Worm (Caenorhabditis elegans) whole organism, L2 larva: ENCODE results near the gene F57B7.2.

ENCODE experiments used
- C34F6.9 ChIP-seq: fragments of 150-350 bp; optimal IDR thresholded peaks from 2 replicates; lab custom pipeline; 2014; ENCODE audit warnings: missing biosample characterization, missing genetic modification characterization
- R02D3.7 ChIP-seq: fragments of 150-350 bp; optimal IDR thresholded peaks from 2 replicates; lab custom pipeline; 2014; ENCODE audit warnings: missing biosample characterization, missing genetic modification characterization
- Y55F3AM.14 ChIP-seq: fragments of 200-800 bp; sonication (Bioruptor generic); optimal IDR thresholded peaks from 2 replicates; lab custom pipeline; 2018; ENCODE audit warnings: mild to moderate bottlenecking, missing genetic modification characterization, missing compliant biosample characterization
- alr-1 ChIP-seq: fragments of 150-350 bp; optimal IDR thresholded peaks from 2 replicates; lab custom pipeline; 2014; ENCODE audit warnings: missing biosample characterization, missing genetic modification characterization
- aly-2 ChIP-seq: fragments of 150-350 bp; optimal IDR thresholded peaks from 2 replicates; lab custom pipeline; 2014; ENCODE audit warnings: missing biosample characterization, missing genetic modification characterization
- ama-1 ChIP-seq: fragments of 150-350 bp; optimal IDR thresholded peaks from 2 replicates; lab custom pipeline; 2018; ENCODE audit warnings: inconsistent platforms
- blmp-1 ChIP-seq: sonication (generic microtip); optimal IDR thresholded peaks from 2 replicates; lab custom pipeline; 2017; ENCODE audit warnings: missing genetic modification characterization, mild to moderate bottlenecking, missing compliant biosample characterization, antibody characterized with exemption, moderate library complexity; ENCODE audit not compliant: insufficient read depth
- ceh-16 ChIP-seq: fragments of 150-350 bp; optimal IDR thresholded peaks from 2 replicates; lab custom pipeline; 2014; ENCODE audit warnings: missing biosample characterization, missing genetic modification characterization
- ceh-82 ChIP-seq: fragments of 150-350 bp; optimal IDR thresholded peaks from 2 replicates; lab custom pipeline; 2014; ENCODE audit warnings: missing biosample characterization, missing genetic modification characterization
- crh-2 ChIP-seq: sonication (generic microtip); optimal IDR thresholded peaks from 2 replicates; lab custom pipeline; 2017; ENCODE audit warnings: missing biosample characterization, missing genetic modification characterization
- dmd-4 ChIP-seq: sonication (generic microtip); optimal IDR thresholded peaks from 2 replicates; lab custom pipeline; 2017; ENCODE audit warnings: missing biosample characterization, missing genetic modification characterization
- egl-27 ChIP-seq: sonication (generic microtip); optimal IDR thresholded peaks from 3 replicates; lab custom pipeline; 2017; ENCODE audit warnings: missing biosample characterization, missing genetic modification reagents, missing genetic modification characterization
- elt-1 ChIP-seq: fragments of 150-350 bp; optimal IDR thresholded peaks from 2 replicates; lab custom pipeline; 2014; ENCODE audit warnings: missing biosample characterization, missing genetic modification characterization
- elt-3 ChIP-seq: sonication (generic microtip); optimal IDR thresholded peaks from 2 replicates; lab custom pipeline; 2017; ENCODE audit warnings: missing biosample characterization, missing genetic modification characterization
- fos-1 ChIP-seq: fragments of 150-350 bp; optimal IDR thresholded peaks from 2 replicates; lab custom pipeline; 2014; ENCODE audit warnings: missing biosample characterization, missing genetic modification characterization
- gmeb-1 ChIP-seq: fragments of 150-350 bp; optimal IDR thresholded peaks from 2 replicates; lab custom pipeline; 2014; ENCODE audit warnings: missing biosample characterization, missing genetic modification characterization
- lin-11 ChIP-seq: fragments of 150-350 bp; sonication (generic microtip); optimal IDR thresholded peaks from 2 replicates; lab custom pipeline; 2014; ENCODE audit warnings: missing biosample characterization, missing genetic modification characterization, inconsistent platforms, mixed read lengths
- lin-13 ChIP-seq: fragments of 150-350 bp; optimal IDR thresholded peaks from 2 replicates; lab custom pipeline; 2014; ENCODE audit warnings: missing biosample characterization, missing genetic modification reagents, missing genetic modification characterization
- lsy-2 ChIP-seq, 2 experiments: fragments of 150-350 bp in 1 of 2; sonication (generic microtip) in 1 of 2; optimal IDR thresholded peaks; 2 replicates each; lab custom pipeline; 2014 to 2017; ENCODE audit warnings: missing biosample characterization in 2 of 2, missing genetic modification characterization in 2 of 2
- mbf-1 ChIP-seq: sonication (generic microtip); optimal IDR thresholded peaks from 2 replicates; lab custom pipeline; 2017; ENCODE audit warnings: missing biosample characterization, missing genetic modification characterization
- mdl-1 ChIP-seq, 2 experiments: fragments of 150-350 bp in 1 of 2; sonication (generic microtip) in 1 of 2; optimal IDR thresholded peaks; 2 replicates each; lab custom pipeline; 2017; ENCODE audit warnings: missing biosample characterization in 2 of 2, missing genetic modification characterization in 2 of 2
- nhr-11 ChIP-seq: fragments of 150-350 bp; optimal IDR thresholded peaks from 2 replicates; lab custom pipeline; 2014; ENCODE audit warnings: missing biosample characterization, missing genetic modification characterization
- nhr-129 ChIP-seq: fragments of 150-350 bp; optimal IDR thresholded peaks from 2 replicates; lab custom pipeline; 2014; ENCODE audit warnings: missing biosample characterization, missing genetic modification characterization
- nhr-21 ChIP-seq: fragments of 150-350 bp; optimal IDR thresholded peaks from 2 replicates; lab custom pipeline; 2014; ENCODE audit warnings: missing biosample characterization, missing genetic modification characterization
- nhr-23 ChIP-seq: fragments of 150-350 bp; optimal IDR thresholded peaks from 2 replicates; lab custom pipeline; 2014; ENCODE audit warnings: missing biosample characterization, missing genetic modification reagents, missing genetic modification characterization
- nhr-6 ChIP-seq: fragments of 150-350 bp; optimal IDR thresholded peaks from 2 replicates; lab custom pipeline; 2014; ENCODE audit warnings: missing biosample characterization, missing genetic modification characterization
- peb-1 ChIP-seq: fragments of 150-350 bp; optimal IDR thresholded peaks from 2 replicates; lab custom pipeline; 2014; ENCODE audit warnings: missing biosample characterization, missing genetic modification characterization
- sem-4 ChIP-seq: fragments of 150-350 bp; optimal IDR thresholded peaks from 2 replicates; lab custom pipeline; 2014; ENCODE audit warnings: missing biosample characterization, missing genetic modification reagents, missing genetic modification characterization
- skn-1 ChIP-seq: sonication (generic microtip); optimal IDR thresholded peaks from 2 replicates; lab custom pipeline; 2017; ENCODE audit warnings: missing biosample characterization, missing genetic modification characterization
- sma-3 ChIP-seq: sonication (generic microtip); optimal IDR thresholded peaks from 2 replicates; lab custom pipeline; 2016; ENCODE audit warnings: missing genetic modification reagents, missing genetic modification characterization, missing compliant biosample characterization
- sma-9 ChIP-seq, 2 experiments: fragments of 150-350 bp in 1 of 2; sonication (generic microtip) in 1 of 2; optimal IDR thresholded peaks; 2 replicates each; lab custom pipeline; 2014 to 2016; ENCODE audit warnings: missing genetic modification characterization in 2 of 2, mild to moderate bottlenecking in 1 of 2, missing biosample characterization in 1 of 2, missing compliant biosample characterization in 1 of 2, missing genetic modification reagents in 1 of 2, moderate library complexity in 1 of 2
- unc-39 ChIP-seq: fragments of 150-350 bp; optimal IDR thresholded peaks from 2 replicates; lab custom pipeline; 2014; ENCODE audit warnings: missing biosample characterization, missing genetic modification characterization
- unc-55 ChIP-seq: fragments of 150-350 bp; sonication (generic microtip); optimal IDR thresholded peaks from 3 replicates; lab custom pipeline; 2014; ENCODE audit warnings: missing biosample characterization, missing genetic modification reagents, missing genetic modification characterization
- unc-62 ChIP-seq: fragments of 150-350 bp; optimal IDR thresholded peaks from 2 replicates; lab custom pipeline; 2014; ENCODE audit warnings: missing biosample characterization, missing genetic modification reagents, missing genetic modification characterization
- zag-1 ChIP-seq: fragments of 150-350 bp; optimal IDR thresholded peaks from 2 replicates; lab custom pipeline; 2014; ENCODE audit warnings: missing biosample characterization, missing genetic modification characterization
- ztf-11 ChIP-seq: sonication (generic microtip); optimal IDR thresholded peaks from 2 replicates; lab custom pipeline; 2017; ENCODE audit warnings: missing biosample characterization, missing genetic modification characterization
- ztf-4 ChIP-seq: fragments of 150-350 bp; optimal IDR thresholded peaks from 2 replicates; lab custom pipeline; 2014; ENCODE audit warnings: missing biosample characterization, missing genetic modification characterization

Gene F57B7.2

DNA sequence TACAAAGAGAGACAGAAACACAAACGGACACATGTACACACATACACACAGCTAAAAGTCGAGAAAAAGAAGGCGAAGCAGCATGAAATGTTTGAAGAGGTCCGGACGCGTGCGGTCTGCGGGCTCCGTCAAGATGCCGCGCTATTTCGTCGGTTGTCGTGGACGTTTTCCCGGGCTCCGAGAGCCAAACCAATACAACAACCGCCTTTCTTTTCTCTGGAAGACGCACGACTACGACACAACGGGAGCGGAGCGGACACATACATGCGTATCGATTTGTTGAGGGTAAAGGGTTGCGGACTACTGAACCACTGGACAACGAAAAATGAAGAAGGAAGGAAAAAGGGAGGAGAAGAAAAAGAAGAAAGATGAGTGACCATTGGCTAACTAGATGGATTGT, 2.0 kb upstream of the F57B7.2 start (continued):
- TF ChIP-seq ceh-16 (tag; lab: Kevin White, UChicago), result no peak
- no peak for TF ChIP-seq ama-1 (lab: Kevin White, UChicago)
- peak in 1 of 2 experiments; percentile 29 for TF ChIP-seq mdl-1 (tag; optimal IDR thresholded peaks at IDR 0.05; lab: Kevin White, UChicago)
- TF ChIP-seq nhr-21, result no peak
- no peak for TF ChIP-seq elt-3
- peak; percentile 14 for TF ChIP-seq sma-9 (GFP tag; optimal IDR thresholded peaks at IDR 0.05; lab: Kevin White, UChicago)
- TF ChIP-seq sma-9 (tag; optimal IDR thresholded peaks at IDR 0.05; lab: Kevin White, UChicago), result no peak
- TF ChIP-seq alr-1 (tag; lab: Kevin White, UChicago), result no peak
- no peak for TF ChIP-seq ztf-11 (tag; lab: Kevin White, UChicago)
- no peak for TF ChIP-seq dmd-4 (tag; lab: Kevin White, UChicago)
- peak; percentile 43 for TF ChIP-seq C34F6.9 (tag; lab: Kevin White, UChicago)
- TF ChIP-seq egl-27 (tag; lab: Kevin White, UChicago), result no peak
- TF ChIP-seq unc-62, result no peak
- no peak for TF ChIP-seq gmeb-1 (tag; lab: Kevin White, UChicago)
- peak; percentile 23 for TF ChIP-seq sem-4
- TF ChIP-seq ztf-4 (tag; lab: Kevin White, UChicago), result no peak
- no peak for TF ChIP-seq nhr-129 (tag; lab: Kevin White, UChicago)
- TF ChIP-seq, all 48 proteins: peak for 10

DNA sequence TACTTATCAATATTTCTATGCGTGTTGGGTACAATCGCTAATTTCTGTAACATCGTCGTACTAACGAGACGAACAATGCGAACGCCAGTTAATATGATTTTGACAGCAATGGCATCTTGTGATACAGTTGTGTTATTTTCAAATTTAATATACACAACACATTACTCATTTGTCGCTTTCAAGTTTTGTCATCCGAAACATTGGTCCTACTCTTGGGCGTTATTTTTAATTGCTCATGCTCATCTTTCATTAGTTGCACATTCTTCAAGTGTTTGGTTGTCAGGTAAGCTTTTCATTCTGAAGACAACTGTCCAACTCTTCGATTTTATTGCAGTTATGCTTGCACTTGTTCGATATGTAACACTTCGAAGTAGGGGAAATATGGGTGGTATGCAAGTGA, 4.2 kb downstream of the F57B7.2 start:
- TF ChIP-seq nhr-6 (tag; lab: Kevin White, UChicago) (no peak), nhr-23 (tag; lab: Kevin White, UChicago) (no peak), skn-1 (tag; lab: Kevin White, UChicago) (no peak), R02D3.7 (tag; lab: Kevin White, UChicago) (no peak)

DNA sequence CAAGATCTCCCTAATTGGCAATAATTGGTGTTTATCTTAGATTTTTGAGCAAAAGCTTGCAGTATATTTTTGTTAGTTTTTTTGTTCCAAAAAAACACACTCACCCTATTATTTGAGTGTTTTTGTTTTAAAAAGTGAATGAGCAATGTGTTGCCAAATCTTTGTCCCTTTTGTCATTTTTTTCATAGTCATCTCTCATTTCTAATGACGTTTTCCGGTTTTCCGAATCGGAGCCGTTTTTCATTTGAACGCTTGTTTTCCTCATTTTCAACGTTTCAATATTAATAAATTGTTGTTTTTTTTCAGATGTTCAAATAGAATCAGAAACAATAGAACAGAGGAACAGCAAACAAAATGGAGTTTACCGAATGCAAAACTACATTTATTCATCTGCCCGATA, 4.9 kb downstream of the F57B7.2 start, which contains the start of gene dmsr-1:
TSS of gene dmsr-1 (plus strand) at position 301 of the 400 bp plus-strand sequence.
- no peak for TF ChIP-seq crh-2

DNA sequence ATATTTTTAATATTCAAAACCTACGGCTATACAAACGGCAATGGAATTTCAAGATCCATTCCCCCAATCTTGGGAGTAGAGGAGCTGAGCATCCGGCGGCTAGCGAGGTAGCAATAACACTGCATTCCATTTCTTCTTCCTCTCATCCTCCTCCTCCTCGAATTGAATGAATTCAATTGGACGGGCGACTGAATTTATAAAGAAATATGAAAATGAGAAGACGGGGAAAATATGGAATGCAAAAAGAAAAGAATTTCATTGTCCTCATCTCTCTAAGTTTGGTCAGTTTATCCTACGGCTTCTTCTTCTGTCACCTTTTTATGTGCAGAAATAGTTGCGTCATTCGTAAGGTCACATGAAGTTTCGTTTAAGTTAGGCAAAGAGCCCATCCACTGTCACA, 7.0 kb downstream of the F57B7.2 start:
- no peak for TF ChIP-seq zag-1 (tag; lab: Kevin White, UChicago)
- TF ChIP-seq egl-27 (tag; lab: Kevin White, UChicago), result no peak
- TF ChIP-seq dmd-4 (tag; lab: Kevin White, UChicago), result no peak
- TF ChIP-seq elt-1, result no peak
- TF ChIP-seq nhr-129 (tag; lab: Kevin White, UChicago), result no peak
- no peak for TF ChIP-seq mdl-1 (tag; optimal IDR thresholded peaks at IDR 0.05; lab: Kevin White, UChicago)
- no peak for TF ChIP-seq aly-2
- no peak for TF ChIP-seq lsy-2 (tag; optimal IDR thresholded peaks at IDR 0.05; lab: Kevin White, UChicago)
- no peak for TF ChIP-seq nhr-21
- no peak for TF ChIP-seq lin-11
- no peak for TF ChIP-seq C34F6.9 (tag; lab: Kevin White, UChicago)
- TF ChIP-seq skn-1 (tag; lab: Kevin White, UChicago), result no peak
- TF ChIP-seq peb-1 (tag; lab: Kevin White, UChicago), result no peak
- no peak for TF ChIP-seq unc-62
- no peak for TF ChIP-seq unc-55 (GFP tag; lab: Kevin White, UChicago)

DNA sequence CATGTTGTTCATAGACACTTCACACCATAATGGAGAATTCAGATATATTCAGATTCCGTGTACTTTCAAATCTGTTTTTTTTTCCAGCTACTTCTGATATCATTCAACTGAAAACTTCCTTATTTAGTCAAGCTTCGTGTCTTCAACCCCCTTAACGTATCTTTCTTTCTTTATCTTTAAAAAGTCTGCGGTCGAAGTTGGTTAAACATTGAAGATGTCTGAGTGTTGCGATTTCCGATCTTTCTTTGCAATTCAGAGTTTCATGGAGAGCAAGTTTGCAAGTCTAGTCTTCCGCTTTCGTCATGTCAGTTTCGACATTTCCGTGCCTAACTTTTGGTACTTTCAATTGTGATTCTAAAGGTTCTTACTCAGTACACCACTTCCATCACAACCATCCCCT, 8.2 kb downstream of the F57B7.2 start:
- no peak for TF ChIP-seq ceh-82 (tag; lab: Kevin White, UChicago)
- no peak for TF ChIP-seq crh-2
- TF ChIP-seq egl-27 (tag; lab: Kevin White, UChicago), result no peak
- no peak for TF ChIP-seq sma-3 (GFP tag; lab: Kevin White, UChicago)
- no peak for TF ChIP-seq Y55F3AM.14 (GFP tag; lab: Kevin White, UChicago)
- TF ChIP-seq nhr-129 (tag; lab: Kevin White, UChicago), result no peak
- TF ChIP-seq nhr-11, result no peak
- TF ChIP-seq unc-39 (tag; lab: Kevin White, UChicago), result no peak
- TF ChIP-seq fos-1 (tag; lab: Kevin White, UChicago), result no peak

DNA sequence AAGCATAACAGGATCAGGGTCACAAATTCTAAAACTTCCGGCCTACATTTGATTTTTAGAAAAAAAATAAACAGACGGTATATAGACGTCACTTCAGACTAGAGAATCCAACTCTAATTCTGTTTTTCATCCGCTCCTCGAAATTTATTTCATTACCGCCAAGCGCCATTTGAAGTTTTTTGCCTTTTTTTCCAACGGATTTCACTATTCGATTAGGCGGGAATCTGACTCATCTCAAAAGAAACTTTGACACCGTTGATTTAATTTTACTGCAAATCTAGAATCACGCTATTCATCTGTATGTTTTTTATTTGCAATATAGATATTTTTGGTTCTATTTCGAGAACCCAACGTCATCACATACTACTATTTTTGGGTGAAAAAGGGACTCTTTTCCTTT, 12.6 kb downstream of the F57B7.2 start:
- TF ChIP-seq R02D3.7 (tag; lab: Kevin White, UChicago) (no peak), crh-2 (no peak), unc-62 (no peak), peb-1 (tag; lab: Kevin White, UChicago) (no peak), lin-11 (no peak), blmp-1 (tag; lab: Kevin White, UChicago) (no peak), ceh-82 (tag; lab: Kevin White, UChicago) (no peak), mbf-1 (tag; lab: Kevin White, UChicago) (no peak), lin-13 (GFP tag; lab: Kevin White, UChicago) (no peak), egl-27 (tag; lab: Kevin White, UChicago) (no peak), Y55F3AM.14 (GFP tag; lab: Kevin White, UChicago) (no peak), nhr-21 (no peak), nhr-129 (tag; lab: Kevin White, UChicago) (no peak), nhr-23 (tag; lab: Kevin White, UChicago) (no peak), sem-4 (no peak), gmeb-1 (tag; lab: Kevin White, UChicago) (no peak), ztf-11 (tag; lab: Kevin White, UChicago) (no peak)
